Worm (Caenorhabditis elegans): ENCODE results near the gene pax-1.

pax-1 gene

DNA sequence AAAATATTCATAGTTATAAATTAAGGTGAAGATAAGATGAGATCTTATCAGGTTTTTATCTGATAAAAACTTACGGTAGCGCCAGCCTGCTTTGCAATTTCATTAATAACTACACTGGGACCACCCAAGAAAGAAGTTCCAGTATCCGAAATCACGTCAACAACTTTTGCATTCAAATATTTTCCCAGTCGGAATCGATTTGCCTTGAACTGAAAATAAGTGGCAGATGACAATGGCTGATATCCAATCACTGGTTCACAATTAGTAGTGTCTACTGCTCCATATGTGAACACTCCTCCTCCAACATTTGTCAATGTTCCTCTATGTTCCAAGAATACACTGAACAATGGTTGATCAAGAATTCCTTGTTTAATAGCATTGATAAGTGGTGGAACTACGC, 41.5 kb downstream of the pax-1 start, which contains the start of gene F21F8.5:
TSS of gene F21F8.5 (minus strand) at position 101 of the 400 bp plus-strand sequence.
- TF ChIP-seq unc-98 (GFP tag; IDR thresholded peaks at IDR 0.05) (no peak), unc-62 (GFP tag; optimal IDR thresholded peaks at IDR 0.05) (no peak), efl-1 (optimal IDR thresholded peaks at IDR 0.05) (no peak), efl-1 (GFP tag; optimal IDR thresholded peaks at IDR 0.05 in 1 of 2) (no peak), lin-35 (GFP tag; optimal IDR thresholded peaks at IDR 0.05) (no peak), aha-1 (tag; optimal IDR thresholded peaks at IDR 0.05) (no peak), mef-2 (tag; optimal IDR thresholded peaks at IDR 0.05) (no peak), F16B12.6 (tag; optimal IDR thresholded peaks at IDR 0.05) (no peak), irx-1 (tag; optimal IDR thresholded peaks at IDR 0.05) (no peak), ceh-8 (GFP tag; optimal IDR thresholded peaks at IDR 0.05) (no peak), C34B4.2 (tag; optimal IDR thresholded peaks at IDR 0.05) (no peak)

DNA sequence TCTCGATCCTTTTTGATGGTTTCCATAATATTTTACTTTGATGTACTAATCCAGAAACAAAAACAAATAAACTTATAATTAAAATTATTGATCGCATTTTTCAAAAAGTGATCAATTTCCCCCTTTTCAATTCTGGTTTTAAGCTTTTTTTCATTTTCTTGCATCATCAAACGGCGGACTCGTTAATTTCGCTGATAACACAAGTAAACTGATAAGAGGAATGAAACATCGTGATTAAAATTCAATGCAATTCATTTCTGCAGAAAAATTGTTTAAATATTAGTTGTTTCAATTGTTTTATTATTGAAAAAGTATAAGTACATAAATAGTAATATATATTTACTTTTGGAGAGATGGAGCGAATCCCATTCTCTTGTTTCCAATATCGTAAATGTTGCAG, 42.5 kb downstream of the pax-1 start:
- TF ChIP-seq grh-1 (GFP tag; IDR thresholded peaks at IDR 0.05) (no peak), nhr-76 (tag; optimal IDR thresholded peaks at IDR 0.05) (no peak), jun-1 (tag; optimal IDR thresholded peaks at IDR 0.05) (peak; percentile 13), aly-2 (tag; optimal IDR thresholded peaks at IDR 0.05) (peak; percentile 64), lin-35 (GFP tag; optimal IDR thresholded peaks at IDR 0.05) (peak in 1 of 2 experiments; percentile 31), elt-2 (tag; optimal IDR thresholded peaks at IDR 0.05) (peak; percentile 95), nhr-11 (tag; optimal IDR thresholded peaks at IDR 0.05) (no peak), tlp-1 (tag; optimal IDR thresholded peaks at IDR 0.05) (peak; percentile 87)

DNA sequence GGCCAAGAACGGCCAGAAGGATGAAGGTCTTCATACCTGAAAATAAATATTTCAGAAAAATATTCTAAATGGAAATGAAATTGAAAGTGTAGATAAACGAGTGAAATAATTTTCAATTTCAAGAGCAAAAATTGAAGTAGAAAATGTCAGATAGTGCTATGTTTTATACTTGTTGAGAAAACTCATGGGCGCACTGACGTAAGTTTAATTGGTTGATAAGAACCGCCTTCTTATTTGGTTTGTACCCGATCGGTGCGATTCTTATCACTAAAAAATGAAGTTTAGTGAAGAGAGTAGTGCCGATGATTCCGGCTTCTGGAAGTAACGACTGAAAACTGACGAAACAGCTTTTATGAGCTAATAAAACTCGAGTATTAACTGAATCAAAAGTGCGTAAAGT, 44.2 kb downstream of the pax-1 start, which contains the start of the genes asp-6 and asp-12:
TSS of gene asp-6 (minus strand) at position 36 of the 400 bp plus-strand sequence.
TSS of gene asp-12 (plus strand) at position 309 of the 400 bp plus-strand sequence.
- TF ChIP-seq lsy-2 (tag; optimal IDR thresholded peaks at IDR 0.05) (no peak), elt-2 (tag; optimal IDR thresholded peaks at IDR 0.05) (peak; percentile 86), jun-1 (tag; optimal IDR thresholded peaks at IDR 0.05) (no peak), ets-5 (GFP tag; IDR thresholded peaks at IDR 0.05) (no peak), sptf-1 (tag; optimal IDR thresholded peaks at IDR 0.05) (no peak), efl-1 (optimal IDR thresholded peaks at IDR 0.05) (no peak), efl-1 (GFP tag; optimal IDR thresholded peaks at IDR 0.05 in 1 of 2) (peak in 1 of 2 experiments; percentile 74), aha-1 (tag; optimal IDR thresholded peaks at IDR 0.05) (no peak), lin-35 (GFP tag; optimal IDR thresholded peaks at IDR 0.05) (peak in 1 of 2 experiments; percentile 8)

DNA sequence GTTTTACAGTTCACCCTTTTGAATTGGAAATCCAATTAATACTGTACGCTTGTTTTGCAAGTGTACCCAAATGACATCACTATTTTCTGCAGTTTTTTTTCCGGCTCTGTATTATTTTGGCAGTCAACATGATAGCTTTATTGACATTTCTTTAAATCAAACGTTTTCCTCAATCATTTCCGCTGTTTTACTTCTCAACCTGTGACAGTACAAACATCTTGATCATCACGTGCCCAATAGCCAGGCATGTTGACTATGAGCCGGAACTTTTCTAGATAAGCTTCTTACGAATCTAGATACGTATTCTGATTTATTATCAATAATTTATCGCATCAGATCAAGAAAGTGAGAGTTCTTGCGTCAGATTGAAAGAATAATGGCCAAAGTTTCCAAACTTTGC, 45.1 kb downstream of the pax-1 start:
- no peak for TF ChIP-seq ceh-82 (tag; optimal IDR thresholded peaks at IDR 0.05)
- TF ChIP-seq nhr-20 (tag; optimal IDR thresholded peaks at IDR 0.05) = peak; percentile 23
- peak; percentile 12 for TF ChIP-seq nhr-90 (tag; optimal IDR thresholded peaks at IDR 0.05; ENCODE audit: poor library complexity)
- TF ChIP-seq lin-35 (GFP tag; optimal IDR thresholded peaks at IDR 0.05) = peak in 1 of 2 experiments; percentile 6
- no peak for TF ChIP-seq fkh-10 (GFP tag; optimal IDR thresholded peaks at IDR 0.05)
- no peak for TF ChIP-seq nhr-237 (tag; optimal IDR thresholded peaks at IDR 0.05)
- TF ChIP-seq elt-2 (tag; optimal IDR thresholded peaks at IDR 0.05) = peak; percentile 97
- TF ChIP-seq zip-4 (GFP tag; optimal IDR thresholded peaks at IDR 0.05) = no peak
- no peak for TF ChIP-seq unc-130 (tag; optimal IDR thresholded peaks at IDR 0.05)
- peak; percentile 13 for TF ChIP-seq nhr-71 (tag; optimal IDR thresholded peaks at IDR 0.05)
- TF ChIP-seq nhr-85 (tag) = no peak

DNA sequence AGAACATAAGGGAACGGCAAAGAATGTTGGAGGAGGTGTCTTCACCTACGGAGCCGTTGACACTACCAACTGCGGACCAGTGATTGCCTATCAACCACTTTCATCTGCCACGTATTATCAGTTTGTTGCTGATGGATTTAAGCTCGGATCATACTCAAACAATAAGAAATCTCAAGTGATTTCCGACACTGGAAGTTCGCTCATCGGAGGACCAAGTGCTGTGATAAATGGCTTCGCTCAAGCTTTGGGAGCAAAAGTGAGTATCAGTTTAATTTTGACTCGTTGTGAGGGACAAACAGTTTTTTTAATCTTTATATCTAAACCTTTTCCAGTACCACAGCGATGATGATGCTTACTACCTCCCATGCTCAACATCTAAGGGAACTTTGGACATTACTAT, 46.7 kb downstream of the pax-1 start:
- TF ChIP-seq lin-35 (GFP tag; optimal IDR thresholded peaks at IDR 0.05) = no peak
- no peak for TF ChIP-seq unc-86 (tag; optimal IDR thresholded peaks at IDR 0.05)
- TF ChIP-seq mef-2 (tag; optimal IDR thresholded peaks at IDR 0.05) = no peak
- TF ChIP-seq ama-1 (optimal IDR thresholded peaks at IDR 0.05) = no peak
- no peak for TF ChIP-seq nhr-84 (tag; optimal IDR thresholded peaks at IDR 0.05)
- no peak for TF ChIP-seq snpc-4 (tag; optimal IDR thresholded peaks at IDR 0.05)
- TF ChIP-seq fkh-4 (tag; optimal IDR thresholded peaks at IDR 0.05; ENCODE audit: borderline replicate concordance) = no peak
- no peak for TF ChIP-seq nhr-28 (tag; optimal IDR thresholded peaks at IDR 0.05)
- no peak for TF ChIP-seq lin-39 (tag; optimal IDR thresholded peaks at IDR 0.05)
- TF ChIP-seq unc-98 (GFP tag; IDR thresholded peaks at IDR 0.05) = no peak
- no peak for TF ChIP-seq fkh-8 (tag; optimal IDR thresholded peaks at IDR 0.05)

Data from whole organism, L1 larva.